Worm (Caenorhabditis elegans) whole organism, midembryonic: ENCODE data around the gene D1014.2.

Source experiments
- T22C8.4 ChIP-seq: fragments of 200-800 bp; sonication (Bioruptor generic); IDR thresholded peaks from 2 replicates; pipeline ENCODE4 v1.3.6; 2022; ENCODE audit warnings: missing genetic modification characterization, missing compliant biosample characterization
- cog-1 ChIP-seq: sonication (generic microtip); optimal IDR thresholded peaks from 2 replicates; lab custom pipeline; 2016; ENCODE audit warnings: missing genetic modification characterization, missing compliant biosample characterization
- flt-1 ChIP-seq: fragments of 200-800 bp; sonication (Bioruptor generic); IDR thresholded peaks from 2 replicates; pipeline ENCODE4 v1.3.6; 2022; ENCODE audit warnings: missing genetic modification characterization, missing compliant biosample characterization
- klf-2 ChIP-seq: fragments of 200-800 bp; sonication (Bioruptor generic); conservative IDR thresholded peaks from 2 replicates; pipeline ENCODE4 v1.3.6; 2022; ENCODE audit warnings: missing genetic modification reagents, missing genetic modification characterization, missing compliant biosample characterization
- med-1 ChIP-seq: sonication (generic microtip); optimal IDR thresholded peaks from 2 replicates; lab custom pipeline; 2017; ENCODE audit warnings: missing genetic modification characterization, mild to moderate bottlenecking, missing compliant biosample characterization, antibody characterized with exemption, missing genetic modification reagents; ENCODE audit not compliant: insufficient read depth
- ref-1 ChIP-seq: fragments of 200-800 bp; sonication (Bioruptor generic); conservative IDR thresholded peaks from 2 replicates; pipeline ENCODE4 v1.3.6; 2022; ENCODE audit warnings: missing genetic modification reagents, missing genetic modification characterization, missing compliant biosample characterization
- tab-1 ChIP-seq: fragments of 200-800 bp; sonication (Bioruptor generic); IDR thresholded peaks from 2 replicates; pipeline ENCODE4 v1.3.6; 2022; ENCODE audit warnings: missing genetic modification characterization, missing compliant biosample characterization
- ztf-23 ChIP-seq: fragments of 200-800 bp; sonication (Bioruptor generic); IDR thresholded peaks from 2 replicates; pipeline ENCODE4 v1.3.6; 2022; ENCODE audit warnings: missing genetic modification reagents, missing genetic modification characterization, missing compliant biosample characterization
- ztf-29 ChIP-seq: fragments of 200-800 bp; sonication (Bioruptor generic); IDR thresholded peaks from 2 replicates; pipeline ENCODE4 v1.3.6; 2022; ENCODE audit warnings: missing genetic modification reagents, missing genetic modification characterization, missing compliant biosample characterization

DNA sequence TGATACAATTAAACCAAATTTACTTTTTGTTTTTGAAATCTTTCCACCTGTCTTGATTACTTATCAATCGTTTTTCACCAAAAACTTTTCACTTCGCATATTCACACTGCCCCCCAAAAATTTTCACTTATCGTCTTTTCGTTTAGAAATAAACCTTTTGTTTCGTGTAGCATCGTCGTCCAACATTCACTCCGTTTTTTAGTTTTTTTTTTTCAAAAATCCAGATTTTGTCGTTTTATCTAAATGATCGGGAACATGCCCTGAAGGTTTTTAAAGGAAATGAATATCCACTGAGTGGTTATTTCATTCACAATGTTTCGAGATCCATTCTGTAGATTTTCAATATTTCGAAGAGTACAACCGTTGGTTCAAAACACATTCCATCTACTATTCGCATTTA lies 25.7 kb upstream of the D1014.2 start, which contains the start of gene D1014.7:
- TF ChIP-seq tab-1 (GFP tag; lab: Robert Waterston, UW) = no peak
- no peak for TF ChIP-seq T22C8.4
- TF ChIP-seq cog-1 (tag; lab: Kevin White, UChicago) = no peak
- TF ChIP-seq flt-1 = no peak
- no peak for TF ChIP-seq ztf-23 (GFP tag; lab: Robert Waterston, UW)
- no peak for TF ChIP-seq med-1 (GFP tag; lab: Kevin White, UChicago)
- TF ChIP-seq ztf-29 (GFP tag; lab: Robert Waterston, UW) = no peak
- TF ChIP-seq klf-2 (GFP tag; lab: Robert Waterston, UW) = no peak
- no peak for TF ChIP-seq ref-1 (GFP tag; lab: Robert Waterston, UW)
